Worm (Caenorhabditis elegans): ENCODE results near the gene sao-1.

ce11 chrV:13984828-13985227 is 21.1 kb downstream of the sao-1 start, which contains the start of gene end-1:
- TF ChIP-seq nhr-237 (tag; optimal IDR thresholded peaks at IDR 0.05) (no peak), ZK546.5 (tag; optimal IDR thresholded peaks at IDR 0.05) (no peak), ztf-11 (tag; optimal IDR thresholded peaks at IDR 0.05) (no peak), nhr-23 (tag; optimal IDR thresholded peaks at IDR 0.05) (no peak), mdl-1 (tag; optimal IDR thresholded peaks at IDR 0.05) (no peak), tbx-2 (tag; optimal IDR thresholded peaks at IDR 0.05) (no peak), snpc-4 (tag; optimal IDR thresholded peaks at IDR 0.05) (no peak), sea-2 (GFP tag; optimal IDR thresholded peaks at IDR 0.05) (no peak)

All from whole organism, L3 larva.